Fruit fly (Drosophila melanogaster): ENCODE results near the gene Nnf1b.

- TF ChIP-seq ttk (optimal IDR thresholded peaks at IDR 0.05) = no peak
- TF ChIP-seq Myc (optimal IDR thresholded peaks at IDR 0.05) = no peak
- no peak for TF ChIP-seq Sin3A (optimal IDR thresholded peaks at IDR 0.05)
- TF ChIP-seq h (optimal IDR thresholded peaks at IDR 0.05) = no peak
- TF ChIP-seq psq (optimal IDR thresholded peaks at IDR 0.05) = no peak
Observed at dm6 chr2L:826388-826787, 16.0 kb downstream of the Nnf1b start.
